Fruit fly (Drosophila melanogaster) whole organism, embryonic: ENCODE results near the gene CG33695.
A peak's percentile ranks its signal among the peaks of the same experiment; 100 is the strongest.

ENCODE experiments used
- B-H2 ChIP-seq: fragments of 200-800 bp; sonication (Bioruptor generic); optimal IDR thresholded peaks from 2 replicates; lab custom pipeline; 2018; ENCODE audit warnings: missing biosample characterization, mild to moderate bottlenecking, missing genetic modification characterization
- Bteb2 ChIP-seq: fragments of 200-800 bp; sonication (Bioruptor generic); optimal IDR thresholded peaks from 2 replicates; lab custom pipeline; 2016; ENCODE audit warnings: missing biosample characterization, missing genetic modification characterization
- CG10209 ChIP-seq: fragments of 200-800 bp; sonication (Bioruptor generic); optimal IDR thresholded peaks from 3 replicates; lab custom pipeline; 2017; ENCODE audit warnings: missing biosample characterization, mild to moderate bottlenecking, missing genetic modification characterization, missing genetic modification reagents
- CG10267 ChIP-seq: fragments of 200-800 bp; sonication (Bioruptor generic); optimal IDR thresholded peaks from 2 replicates; lab custom pipeline; 2018; ENCODE audit warnings: missing biosample characterization, mild to moderate bottlenecking, missing genetic modification characterization, moderate library complexity
- CG10431 ChIP-seq: fragments of 200-800 bp; sonication (Bioruptor generic); optimal IDR thresholded peaks from 3 replicates; lab custom pipeline; 2018; ENCODE audit warnings: missing biosample characterization, mild to moderate bottlenecking, missing genetic modification characterization
- CG10654 ChIP-seq: fragments of 200-800 bp; sonication (Bioruptor generic); optimal IDR thresholded peaks from 2 replicates; lab custom pipeline; 2016; ENCODE audit warnings: missing biosample characterization, missing genetic modification characterization
- CG12104 ChIP-seq: fragments of 200-800 bp; sonication (Bioruptor generic); optimal IDR thresholded peaks from 3 replicates; lab custom pipeline; 2016; ENCODE audit warnings: missing biosample characterization, missing genetic modification characterization
- CG12236 ChIP-seq: fragments of 200-800 bp; sonication (Bioruptor generic); optimal IDR thresholded peaks from 2 replicates; lab custom pipeline; 2016; ENCODE audit warnings: missing biosample characterization, missing genetic modification characterization
- CG12659 ChIP-seq: fragments of 200-800 bp; sonication (Bioruptor generic); optimal IDR thresholded peaks from 3 replicates; lab custom pipeline; 2017; ENCODE audit warnings: mild to moderate bottlenecking, missing biosample characterization, missing genetic modification reagents, missing genetic modification characterization
- CG13894 ChIP-seq: fragments of 200-800 bp; sonication (Bioruptor generic); optimal IDR thresholded peaks from 3 replicates; lab custom pipeline; 2018; ENCODE audit warnings: missing biosample characterization, mild to moderate bottlenecking, missing genetic modification characterization, moderate library complexity
- CG14965 ChIP-seq: fragments of 200-800 bp; sonication (Bioruptor generic); optimal IDR thresholded peaks from 2 replicates; lab custom pipeline; 2016; ENCODE audit warnings: missing biosample characterization, missing genetic modification characterization, borderline replicate concordance
- CG18011 ChIP-seq: fragments of 200-800 bp; sonication (Bioruptor generic); optimal IDR thresholded peaks from 2 replicates; lab custom pipeline; 2017; ENCODE audit warnings: missing biosample characterization, missing genetic modification characterization, mild to moderate bottlenecking, moderate library complexity, missing genotype
- CG18476 ChIP-seq: fragments of 200-800 bp; sonication (Bioruptor generic); optimal IDR thresholded peaks from 2 replicates; lab custom pipeline; 2016; ENCODE audit warnings: missing biosample characterization, mild to moderate bottlenecking, missing genetic modification characterization
- CG2129 ChIP-seq: fragments of 200-800 bp; sonication (Bioruptor generic); IDR thresholded peaks from 2 replicates; pipeline ENCODE4 v1.3.6; 2022; ENCODE audit warnings: missing biosample characterization, missing genetic modification characterization; ENCODE audit not compliant: partially characterized antibody
- CG2712 ChIP-seq: fragments of 200-800 bp; optimal IDR thresholded peaks from 3 replicates; lab custom pipeline; 2019; ENCODE audit warnings: missing biosample characterization, mild to moderate bottlenecking, missing genetic modification characterization, moderate library complexity
- CG43689 ChIP-seq: fragments of 200-800 bp; sonication (Bioruptor generic); IDR thresholded peaks from 2 replicates; pipeline ENCODE4 v1.3.6; 2022; ENCODE audit warnings: missing biosample characterization, missing genetic modification characterization
- CG9609 ChIP-seq: fragments of 200-800 bp; sonication (Bioruptor generic); optimal IDR thresholded peaks from 3 replicates; lab custom pipeline; 2016; ENCODE audit warnings: missing biosample characterization, missing genetic modification characterization
- CrebB ChIP-seq: fragments of 200-800 bp; sonication (Bioruptor generic); optimal IDR thresholded peaks from 3 replicates; lab custom pipeline; 2018; ENCODE audit warnings: missing biosample characterization, mild to moderate bottlenecking, missing genetic modification characterization
- Ets65A ChIP-seq: fragments of 200-800 bp; sonication (Bioruptor generic); peaks from one replicate; lab custom pipeline; 2016; ENCODE audit warnings: missing biosample characterization, missing genetic modification characterization
- Ets97D ChIP-seq: fragments of 200-800 bp; sonication (Bioruptor generic); optimal IDR thresholded peaks from 3 replicates; lab custom pipeline; 2016; ENCODE audit warnings: missing biosample characterization, missing genetic modification characterization
- Gug ChIP-seq: fragments of 200-800 bp; sonication (Bioruptor generic); IDR thresholded peaks from 4 replicates; pipeline ENCODE4 v1.3.6; 2022; ENCODE audit warnings: missing biosample characterization, missing genetic modification characterization
- Hr39 ChIP-seq: fragments of >200 bp; optimal IDR thresholded peaks from 2 replicates; lab custom pipeline; 2017
- Neu2 ChIP-seq: fragments of 200-800 bp; sonication (Bioruptor generic); optimal IDR thresholded peaks from 3 replicates; lab custom pipeline; 2016; ENCODE audit warnings: missing biosample characterization, missing genetic modification characterization, borderline replicate concordance
- Pdp1 ChIP-seq, 2 experiments: fragments of 200-800 bp; sonication (Bioruptor generic); optimal IDR thresholded peaks; 3 replicates each; lab custom pipeline; 2016; ENCODE audit warnings: missing biosample characterization in 2 of 2, missing genetic modification characterization in 2 of 2, mild to moderate bottlenecking in 1 of 2, moderate library complexity in 1 of 2
- Spps ChIP-seq: fragments of 200-800 bp; sonication (Bioruptor generic); optimal IDR thresholded peaks from 2 replicates; lab custom pipeline; 2018; ENCODE audit warnings: missing biosample characterization, mild to moderate bottlenecking, missing genetic modification characterization
- Ssrp ChIP-seq: fragments of 200-800 bp; sonication (Bioruptor generic); optimal IDR thresholded peaks from 2 replicates; lab custom pipeline; 2018; ENCODE audit warnings: missing biosample characterization, mild to moderate bottlenecking, missing genetic modification characterization, moderate library complexity
- Usf ChIP-seq: fragments of 200-800 bp; sonication (Bioruptor generic); optimal IDR thresholded peaks from 2 replicates; lab custom pipeline; 2017; ENCODE audit warnings: missing genotype, missing biosample characterization, missing genetic modification characterization
- ab ChIP-seq: fragments of 200-800 bp; sonication (Bioruptor generic); optimal IDR thresholded peaks from 2 replicates; lab custom pipeline; 2016; ENCODE audit warnings: missing biosample characterization, missing genetic modification characterization
- abd-A ChIP-seq: fragments of 200-800 bp; sonication (Bioruptor generic); optimal IDR thresholded peaks from 3 replicates; lab custom pipeline; 2019; ENCODE audit warnings: missing biosample characterization, mild to moderate bottlenecking, missing genetic modification characterization, moderate library complexity
- ac ChIP-seq: fragments of 200-800 bp; sonication (Bioruptor generic); optimal IDR thresholded peaks from 3 replicates; lab custom pipeline; 2017; ENCODE audit warnings: missing biosample characterization, mild to moderate bottlenecking, missing genetic modification characterization
- bsh ChIP-seq, 2 experiments: fragments of 200-800 bp; sonication (Bioruptor generic); optimal IDR thresholded peaks; 2 replicates each; lab custom pipeline; 2017 to 2018; ENCODE audit warnings: mild to moderate bottlenecking in 2 of 2, missing biosample characterization in 2 of 2, missing genetic modification characterization in 2 of 2, moderate library complexity in 1 of 2
- da ChIP-seq: fragments of 200-800 bp; sonication (Bioruptor generic); optimal IDR thresholded peaks from 2 replicates; lab custom pipeline; 2016; ENCODE audit warnings: missing biosample characterization, missing genetic modification characterization
- danr ChIP-seq: fragments of 200-800 bp; sonication (Bioruptor generic); IDR thresholded peaks from 2 replicates; pipeline ENCODE4 v1.3.6; 2022; ENCODE audit warnings: missing biosample characterization, missing genetic modification characterization
- dmrt11E ChIP-seq: fragments of 200-800 bp; sonication (Bioruptor generic); optimal IDR thresholded peaks from 3 replicates; lab custom pipeline; 2018; ENCODE audit warnings: missing biosample characterization, mild to moderate bottlenecking, missing genetic modification characterization, moderate library complexity
- ftz-f1 ChIP-seq: fragments of 200-800 bp; sonication (Bioruptor generic); optimal IDR thresholded peaks from 2 replicates; lab custom pipeline; 2016; ENCODE audit warnings: missing biosample characterization, missing genetic modification characterization
- ken ChIP-seq: fragments of 200-800 bp; sonication (Bioruptor generic); IDR thresholded peaks from 3 replicates; pipeline ENCODE4 v1.3.6; 2022; ENCODE audit warnings: missing biosample characterization, missing genetic modification characterization
- knrl ChIP-seq: fragments of 200-800 bp; sonication (Bioruptor generic); IDR thresholded peaks from 3 replicates; pipeline ENCODE4 v1.3.6; 2022; ENCODE audit warnings: missing biosample characterization, missing genetic modification characterization; ENCODE audit not compliant: partially characterized antibody
- luna ChIP-seq: fragments of 200-800 bp; sonication (Bioruptor generic); optimal IDR thresholded peaks from 2 replicates; lab custom pipeline; 2016; ENCODE audit warnings: missing biosample characterization, missing genetic modification characterization
- mam ChIP-seq: fragments of 200-800 bp; sonication (Bioruptor generic); optimal IDR thresholded peaks from 3 replicates; lab custom pipeline; 2016; ENCODE audit warnings: missing biosample characterization, missing genetic modification characterization
- nau ChIP-seq: fragments of 200-800 bp; sonication (Bioruptor generic); optimal IDR thresholded peaks from 3 replicates; lab custom pipeline; 2017; ENCODE audit warnings: missing biosample characterization, mild to moderate bottlenecking, missing genetic modification characterization, missing genetic modification reagents
- org-1 ChIP-seq: fragments of 200-800 bp; sonication (Bioruptor generic); optimal IDR thresholded peaks from 2 replicates; lab custom pipeline; 2017; ENCODE audit warnings: missing biosample characterization, missing genetic modification characterization
- otp ChIP-seq: fragments of 200-800 bp; sonication (Bioruptor generic); IDR thresholded peaks from 3 replicates; pipeline ENCODE4, ENCODE4 v1.3.6; 2022; ENCODE audit warnings: missing biosample characterization, missing genetic modification characterization
- pho ChIP-seq: fragments of 200-800 bp; sonication (Bioruptor generic); optimal IDR thresholded peaks from 2 replicates; lab custom pipeline; 2016; ENCODE audit warnings: missing biosample characterization, missing genetic modification characterization
- pita ChIP-seq: fragments of 200-800 bp; sonication (Bioruptor generic); optimal IDR thresholded peaks from 2 replicates; lab custom pipeline; 2017; ENCODE audit warnings: missing biosample characterization, mild to moderate bottlenecking, missing genetic modification characterization
- slou ChIP-seq: fragments of 200-800 bp; sonication (Bioruptor generic); optimal IDR thresholded peaks from 3 replicates; lab custom pipeline; 2016; ENCODE audit warnings: missing biosample characterization, missing genetic modification characterization
- sna ChIP-seq: fragments of 200-800 bp; sonication (Bioruptor generic); IDR thresholded peaks from 2 replicates; pipeline ENCODE4 v1.3.6; 2022; ENCODE audit warnings: missing biosample characterization, missing genetic modification characterization; ENCODE audit not compliant: partially characterized antibody
- sob ChIP-seq: fragments of 200-800 bp; sonication (Bioruptor generic); IDR thresholded peaks from 2 replicates; pipeline ENCODE4 v1.3.6; 2022; ENCODE audit warnings: missing biosample characterization, missing genetic modification characterization
- sqz ChIP-seq: fragments of 200-800 bp; sonication (Bioruptor generic); optimal IDR thresholded peaks from 3 replicates; lab custom pipeline; 2018; ENCODE audit warnings: missing biosample characterization, mild to moderate bottlenecking, missing genetic modification characterization
- tna ChIP-seq: fragments of 200-800 bp; sonication (Bioruptor generic); IDR thresholded peaks from 2 replicates; pipeline ENCODE4 v1.3.6; 2022; ENCODE audit warnings: missing biosample characterization, missing genetic modification characterization; ENCODE audit not compliant: partially characterized antibody
- zf30C ChIP-seq: fragments of 200-800 bp; sonication (Bioruptor generic); optimal IDR thresholded peaks from 3 replicates; lab custom pipeline; 2018; ENCODE audit warnings: missing biosample characterization, mild to moderate bottlenecking, missing genetic modification characterization

The CG33695 gene

dm6 chr2L:11277927-11278351, at the start of gene CG33695 (continued):
- peak; percentile 79 for TF ChIP-seq Bteb2 (GFP tag; lab: Kevin White, UChicago)
- peak; percentile 41 for TF ChIP-seq CG2712 (tag; lab: Kevin White, UChicago)
- TF ChIP-seq danr (GFP tag; lab: Robert Waterston, UW), result no peak
- TF ChIP-seq pho (GFP tag; lab: Kevin White, UChicago), result peak; percentile 79
- TF ChIP-seq sna, result peak; percentile 79
- no peak for TF ChIP-seq ab (GFP tag; lab: Kevin White, UChicago)
- peak; percentile 59 to 77 for TF ChIP-seq Pdp1 (GFP tag; optimal IDR thresholded peaks at IDR 0.05; lab: Kevin White, UChicago)
- TF ChIP-seq ac (GFP tag; lab: Kevin White, UChicago), result no peak
- peak; percentile 53 for TF ChIP-seq da (GFP tag; lab: Kevin White, UChicago)
- TF ChIP-seq CG10209, result peak; percentile 62
- TF ChIP-seq CrebB (tag; lab: Kevin White, UChicago), result no peak
- no peak for TF ChIP-seq abd-A (tag; lab: Kevin White, UChicago)
- TF ChIP-seq bsh (GFP tag; optimal IDR thresholded peaks at IDR 0.05; lab: Kevin White, UChicago), result peak in 1 of 2 experiments; percentile 41
- peak; percentile 28; the same call in 1 of the 2 replicates for TF ChIP-seq CG2129
- TF ChIP-seq CG10654 (GFP tag; lab: Kevin White, UChicago), result peak; percentile 47
- no peak for TF ChIP-seq nau (GFP tag; lab: Kevin White, UChicago)
- no peak for TF ChIP-seq Spps (tag; lab: Kevin White, UChicago)
- peak; percentile 9 for TF ChIP-seq CG10431 (GFP tag; lab: Kevin White, UChicago)
- no peak for TF ChIP-seq CG13894 (tag; lab: Kevin White, UChicago)
- TF ChIP-seq B-H2 (GFP tag; lab: Kevin White, UChicago), result peak; percentile 77
- TF ChIP-seq CG12659 (GFP tag; lab: Kevin White, UChicago), result peak; percentile 82
- peak; percentile 1 for TF ChIP-seq CG12236 (GFP tag; lab: Kevin White, UChicago)
- TF ChIP-seq mam (GFP tag; lab: Kevin White, UChicago), result peak; percentile 85
- no peak for TF ChIP-seq otp
- TF ChIP-seq sob (GFP tag; lab: Robert Waterston, UW), result peak; percentile 86
- TF ChIP-seq dmrt11E (tag; lab: Kevin White, UChicago), result peak; percentile 8
- TF ChIP-seq luna (GFP tag; lab: Kevin White, UChicago), result peak; percentile 44
- no peak for TF ChIP-seq zf30C (GFP tag; lab: Kevin White, UChicago)
- TF ChIP-seq Ssrp (tag; lab: Kevin White, UChicago), result no peak
- TF ChIP-seq Ets65A (GFP tag; lab: Kevin White, UChicago), result peak; percentile 98
- TF ChIP-seq ken, result peak; percentile 61; the same call in 2 of the 3 replicates
- no peak for TF ChIP-seq CG43689 (GFP tag; lab: Robert Waterston, UW)
- TF ChIP-seq CG12104, result no peak
- peak; percentile 60 for TF ChIP-seq org-1
- peak; percentile 66 for TF ChIP-seq CG9609 (GFP tag; lab: Kevin White, UChicago)
- TF ChIP-seq CG18011 (GFP tag; lab: Kevin White, UChicago), result peak; percentile 44
- TF ChIP-seq CG18476, result peak; percentile 41
- TF ChIP-seq knrl (GFP tag; lab: Robert Waterston, UW), result peak; percentile 58; the same call in 2 of the 3 replicates
- TF ChIP-seq Neu2 (GFP tag; lab: Kevin White, UChicago), result peak; percentile 3
- TF ChIP-seq slou (GFP tag; lab: Kevin White, UChicago), result peak; percentile 17
- peak; percentile 1 for TF ChIP-seq CG14965 (GFP tag; lab: Kevin White, UChicago)
- TF ChIP-seq tna (GFP tag; lab: Robert Waterston, UW), result peak; percentile 68
- no peak for TF ChIP-seq Usf (GFP tag; lab: Kevin White, UChicago)
- peak; percentile 70 for TF ChIP-seq Hr39
- TF ChIP-seq CG10267 (tag; lab: Kevin White, UChicago), result peak; percentile 99
- TF ChIP-seq Gug (GFP tag; lab: Robert Waterston, UW), result peak; percentile 64; the same call in 3 of the 4 replicates
- TF ChIP-seq Ets97D (GFP tag; lab: Kevin White, UChicago), result peak; percentile 86
- TF ChIP-seq sqz (GFP tag; lab: Kevin White, UChicago), result no peak
- TF ChIP-seq pita (GFP tag; lab: Kevin White, UChicago), result no peak
- peak; percentile 88 for TF ChIP-seq ftz-f1 (GFP tag; lab: Kevin White, UChicago)
